Worm (Caenorhabditis elegans) whole organism, L4/young adult: ENCODE results near the gene srx-125.

Source experiments
- W03F9.2 ChIP-seq: fragments of 150-350 bp; optimal IDR thresholded peaks from 2 replicates; lab custom pipeline; 2014; ENCODE audit warnings: missing biosample characterization, missing genetic modification characterization
- dao-5 ChIP-seq: sonication (generic microtip); optimal IDR thresholded peaks from 2 replicates; lab custom pipeline; 2016; ENCODE audit warnings: missing genotype, missing genetic modification characterization, moderate library complexity, missing compliant biosample characterization
- him-1 ChIP-seq: sonication (generic microtip); optimal IDR thresholded peaks from 2 replicates; lab custom pipeline; 2016; ENCODE audit warnings: missing genotype, missing genetic modification reagents, missing genetic modification characterization, missing compliant biosample characterization

ce11 chrV:13335883-13336419 is 31.2 kb upstream of the srx-125 start, which contains the start of gene C50B6.9:
- TF ChIP-seq W03F9.2 (no peak), him-1 (tag; lab: Kevin White, UChicago) (no peak), dao-5 (tag; lab: Kevin White, UChicago) (no peak)
